Worm (Caenorhabditis elegans) whole organism, L4/young adult: Measurements from ENCODE around the gene nuc-1.
A peak's percentile ranks its signal among the peaks of the same experiment; 100 is the strongest.

Experiments used
- W03F9.2 ChIP-seq: fragments of 150-350 bp; optimal IDR thresholded peaks from 2 replicates; lab custom pipeline; 2014; ENCODE audit warnings: missing biosample characterization, missing genetic modification characterization
- dao-5 ChIP-seq: sonication (generic microtip); optimal IDR thresholded peaks from 2 replicates; lab custom pipeline; 2016; ENCODE audit warnings: missing genotype, missing genetic modification characterization, moderate library complexity, missing compliant biosample characterization
- him-1 ChIP-seq: sonication (generic microtip); optimal IDR thresholded peaks from 2 replicates; lab custom pipeline; 2016; ENCODE audit warnings: missing genotype, missing genetic modification reagents, missing genetic modification characterization, missing compliant biosample characterization

nuc-1 gene

ce11 chrX:9549657-9550369 is 10.1 kb downstream of the nuc-1 start:
- TF ChIP-seq dao-5 (tag; lab: Kevin White, UChicago) (no peak), W03F9.2 (tag; lab: Kevin White, UChicago) (no peak), him-1 (tag; lab: Kevin White, UChicago) (no peak)

- TF ChIP-seq him-1 (tag; lab: Kevin White, UChicago) (no peak), dao-5 (tag; lab: Kevin White, UChicago) (no peak), W03F9.2 (tag; lab: Kevin White, UChicago) (no peak)
Measured at ce11 chrX:9550519-9550918, 10.8 kb downstream of the nuc-1 start.

ce11 chrX:9551112-9551511 is 11.4 kb downstream of the nuc-1 start:
- no peak for TF ChIP-seq dao-5 (tag; lab: Kevin White, UChicago)
- peak; percentile 30 for TF ChIP-seq him-1 (tag; lab: Kevin White, UChicago)

ce11 chrX:9552404-9552803 is 12.7 kb downstream of the nuc-1 start:
- TF ChIP-seq him-1 (tag; lab: Kevin White, UChicago) (no peak), W03F9.2 (tag; lab: Kevin White, UChicago) (no peak), dao-5 (tag; lab: Kevin White, UChicago) (no peak)

- no peak for TF ChIP-seq him-1 (tag; lab: Kevin White, UChicago)
- TF ChIP-seq W03F9.2 (tag; lab: Kevin White, UChicago): no peak
- TF ChIP-seq dao-5 (tag; lab: Kevin White, UChicago): no peak
Measured at ce11 chrX:9553095-9553494, 13.4 kb downstream of the nuc-1 start.

ce11 chrX:9555238-9555637 is 15.5 kb downstream of the nuc-1 start:
- TF ChIP-seq dao-5 (tag; lab: Kevin White, UChicago): no peak
- TF ChIP-seq him-1 (tag; lab: Kevin White, UChicago): no peak

- no peak for TF ChIP-seq dao-5 (tag; lab: Kevin White, UChicago)
- no peak for TF ChIP-seq him-1 (tag; lab: Kevin White, UChicago)
- TF ChIP-seq W03F9.2 (tag; lab: Kevin White, UChicago): no peak
Measured at ce11 chrX:9556038-9556437, 16.3 kb downstream of the nuc-1 start.

- TF ChIP-seq dao-5 (tag; lab: Kevin White, UChicago) (no peak), him-1 (tag; lab: Kevin White, UChicago) (no peak), W03F9.2 (tag; lab: Kevin White, UChicago) (no peak)
Measured at ce11 chrX:9560931-9561330, 21.2 kb downstream of the nuc-1 start.

ce11 chrX:9565881-9566280 is 26.2 kb downstream of the nuc-1 start, which contains the start of gene moc-5:
TSS of gene moc-5 (minus strand) at chrX:9565981.
- TF ChIP-seq him-1 (tag; lab: Kevin White, UChicago) (no peak), dao-5 (tag; lab: Kevin White, UChicago) (no peak), W03F9.2 (tag; lab: Kevin White, UChicago) (no peak)

- no peak for TF ChIP-seq dao-5 (tag; lab: Kevin White, UChicago)
- no peak for TF ChIP-seq W03F9.2 (tag; lab: Kevin White, UChicago)
- TF ChIP-seq him-1 (tag; lab: Kevin White, UChicago): no peak
Measured at ce11 chrX:9566429-9566828, 26.7 kb downstream of the nuc-1 start, which contains the start of gene F49E2.2. TSS of gene F49E2.2 (plus strand) at chrX:9566729.

- no peak for TF ChIP-seq dao-5 (tag; lab: Kevin White, UChicago)
- no peak for TF ChIP-seq him-1 (tag; lab: Kevin White, UChicago)
- TF ChIP-seq W03F9.2 (tag; lab: Kevin White, UChicago): no peak
Measured at ce11 chrX:9568574-9568973, 28.9 kb downstream of the nuc-1 start.

ce11 chrX:9576928-9577327 is 37.2 kb downstream of the nuc-1 start, which contains the start of gene glb-17:
TSS of gene glb-17 (minus strand) at chrX:9577028.
- no peak for TF ChIP-seq W03F9.2 (tag; lab: Kevin White, UChicago)
- TF ChIP-seq dao-5 (tag; lab: Kevin White, UChicago): no peak
- TF ChIP-seq him-1 (tag; lab: Kevin White, UChicago): no peak

ce11 chrX:9584333-9584732 is 44.6 kb downstream of the nuc-1 start, which contains the start of gene gpx-5:
TSS of gene gpx-5 (plus strand) at chrX:9584668.
- TF ChIP-seq him-1 (tag; lab: Kevin White, UChicago) (no peak), dao-5 (tag; lab: Kevin White, UChicago) (no peak), W03F9.2 (tag; lab: Kevin White, UChicago) (no peak)

ce11 chrX:9585584-9586166 is 46.0 kb downstream of the nuc-1 start:
- TF ChIP-seq W03F9.2 (tag; lab: Kevin White, UChicago): no peak
- no peak for TF ChIP-seq dao-5 (tag; lab: Kevin White, UChicago)
- no peak for TF ChIP-seq him-1 (tag; lab: Kevin White, UChicago)
